Worm (Caenorhabditis elegans) whole organism, midembryonic: ENCODE measurements around the gene F41G3.20.

Experiments
- cog-1 ChIP-seq: sonication (generic microtip); optimal IDR thresholded peaks from 2 replicates; lab custom pipeline; 2016; ENCODE audit warnings: missing genetic modification characterization, missing compliant biosample characterization
- flt-1 ChIP-seq: fragments of 200-800 bp; sonication (Bioruptor generic); IDR thresholded peaks from 2 replicates; pipeline ENCODE4 v1.3.6; 2022; ENCODE audit warnings: missing genetic modification characterization, missing compliant biosample characterization
- klf-2 ChIP-seq: fragments of 200-800 bp; sonication (Bioruptor generic); conservative IDR thresholded peaks from 2 replicates; pipeline ENCODE4 v1.3.6; 2022; ENCODE audit warnings: missing genetic modification reagents, missing genetic modification characterization, missing compliant biosample characterization
- med-1 ChIP-seq: sonication (generic microtip); optimal IDR thresholded peaks from 2 replicates; lab custom pipeline; 2017; ENCODE audit warnings: missing genetic modification characterization, mild to moderate bottlenecking, missing compliant biosample characterization, antibody characterized with exemption, missing genetic modification reagents; ENCODE audit not compliant: insufficient read depth
- ref-1 ChIP-seq: fragments of 200-800 bp; sonication (Bioruptor generic); conservative IDR thresholded peaks from 2 replicates; pipeline ENCODE4 v1.3.6; 2022; ENCODE audit warnings: missing genetic modification reagents, missing genetic modification characterization, missing compliant biosample characterization
- tab-1 ChIP-seq: fragments of 200-800 bp; sonication (Bioruptor generic); IDR thresholded peaks from 2 replicates; pipeline ENCODE4 v1.3.6; 2022; ENCODE audit warnings: missing genetic modification characterization, missing compliant biosample characterization
- ztf-23 ChIP-seq: fragments of 200-800 bp; sonication (Bioruptor generic); IDR thresholded peaks from 2 replicates; pipeline ENCODE4 v1.3.6; 2022; ENCODE audit warnings: missing genetic modification reagents, missing genetic modification characterization, missing compliant biosample characterization
- ztf-29 ChIP-seq: fragments of 200-800 bp; sonication (Bioruptor generic); IDR thresholded peaks from 2 replicates; pipeline ENCODE4 v1.3.6; 2022; ENCODE audit warnings: missing genetic modification reagents, missing genetic modification characterization, missing compliant biosample characterization

DNA sequence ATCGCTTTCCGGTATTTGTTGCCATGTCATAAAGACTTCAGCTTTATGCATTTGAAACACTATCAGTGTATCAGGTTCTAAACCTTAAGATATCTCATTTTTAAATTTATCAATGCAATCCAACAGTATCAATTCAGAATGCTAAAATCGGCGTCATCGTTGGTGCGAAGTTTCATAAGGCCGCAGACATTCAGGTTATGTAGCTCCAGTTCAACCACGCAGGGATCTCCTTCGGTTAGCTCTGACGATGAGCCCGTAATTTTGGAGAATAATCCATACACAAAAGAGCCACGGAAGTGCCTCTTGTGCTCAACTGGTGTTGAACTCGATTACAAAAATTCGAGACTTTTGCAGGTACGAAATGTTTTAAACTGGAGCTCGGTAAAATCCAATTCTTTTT lies 14.8 kb downstream of the F41G3.20 start, which contains the start of gene mrps-18.C:
- TF ChIP-seq ztf-23 (no peak), flt-1 (GFP tag; lab: Robert Waterston, UW) (no peak), klf-2 (GFP tag; lab: Robert Waterston, UW) (no peak), med-1 (GFP tag; lab: Kevin White, UChicago) (no peak), ztf-29 (no peak), cog-1 (tag; lab: Kevin White, UChicago) (no peak), ref-1 (GFP tag; lab: Robert Waterston, UW) (no peak), tab-1 (GFP tag; lab: Robert Waterston, UW) (no peak)
